Worm (Caenorhabditis elegans) whole organism, early embryonic: Measurements from ENCODE around the gene dhs-30.

ENCODE experiments used
- B0310.2 ChIP-seq: sonication (generic microtip); optimal IDR thresholded peaks from 2 replicates; lab custom pipeline; 2016; ENCODE audit warnings: mild to moderate bottlenecking, missing genetic modification characterization, missing compliant biosample characterization
- F13C5.2 ChIP-seq: sonication (generic microtip); optimal IDR thresholded peaks from 2 replicates; lab custom pipeline; 2017; ENCODE audit warnings: mild to moderate bottlenecking, missing genetic modification characterization, inconsistent platforms, missing compliant biosample characterization
- aly-1 ChIP-seq: sonication (generic microtip); optimal IDR thresholded peaks from 2 replicates; lab custom pipeline; 2016; ENCODE audit warnings: missing genetic modification characterization, missing compliant biosample characterization
- ama-1 ChIP-seq: fragments of 150-350 bp; optimal IDR thresholded peaks from 2 replicates; lab custom pipeline; 2014
- ceh-13 ChIP-seq: fragments of 200-800 bp; sonication (Bioruptor generic); optimal IDR thresholded peaks from 2 replicates; lab custom pipeline; 2018; ENCODE audit warnings: mild to moderate bottlenecking, missing genetic modification characterization, missing compliant biosample characterization
- ceh-36 ChIP-seq: sonication (generic microtip); optimal IDR thresholded peaks from 2 replicates; lab custom pipeline; 2016; ENCODE audit warnings: missing genetic modification characterization, inconsistent platforms, missing compliant biosample characterization
- ets-7 ChIP-seq: sonication (generic microtip); optimal IDR thresholded peaks from 2 replicates; lab custom pipeline; 2016; ENCODE audit warnings: missing genotype, missing genetic modification characterization, missing compliant biosample characterization
- flt-1 ChIP-seq: fragments of 200-800 bp; sonication (Bioruptor generic); IDR thresholded peaks from 2 replicates; pipeline ENCODE4 v1.3.6; 2022; ENCODE audit warnings: missing genetic modification characterization, missing compliant biosample characterization
- hmbx-1 ChIP-seq: sonication (generic microtip); optimal IDR thresholded peaks from 2 replicates; lab custom pipeline; 2016; ENCODE audit warnings: mild to moderate bottlenecking, missing genetic modification characterization, missing compliant biosample characterization
- hmg-4 ChIP-seq: fragments of 200-800 bp; sonication (Bioruptor generic); optimal IDR thresholded peaks from 2 replicates; lab custom pipeline; 2018; ENCODE audit warnings: mild to moderate bottlenecking, missing genetic modification characterization, missing compliant biosample characterization
- hnd-1 ChIP-seq: sonication (generic microtip); optimal IDR thresholded peaks from 2 replicates; lab custom pipeline; 2016; ENCODE audit warnings: missing genetic modification characterization, missing compliant biosample characterization
- pes-1 ChIP-seq: fragments of 200-800 bp; sonication (Bioruptor generic); IDR thresholded peaks from 2 replicates; pipeline ENCODE4 v1.3.6; 2022; ENCODE audit warnings: missing genetic modification reagents, missing genetic modification characterization, missing compliant biosample characterization
- scrt-1 ChIP-seq: fragments of 200-800 bp; sonication (Bioruptor generic); IDR thresholded peaks from 2 replicates; pipeline ENCODE4 v1.3.6; 2022; ENCODE audit warnings: missing genetic modification characterization, missing compliant biosample characterization
- sea-1 ChIP-seq: fragments of 200-800 bp; sonication (Bioruptor generic); conservative IDR thresholded peaks from 2 replicates; pipeline ENCODE4 v1.3.6; 2022; ENCODE audit warnings: missing genetic modification characterization, missing compliant biosample characterization
- tbx-11 ChIP-seq: fragments of 200-800 bp; sonication (Bioruptor generic); IDR thresholded peaks from 2 replicates; pipeline ENCODE4 v1.3.6; 2022; ENCODE audit warnings: missing genetic modification characterization, missing compliant biosample characterization
- tbx-37 ChIP-seq: fragments of 200-800 bp; sonication (Bioruptor generic); conservative IDR thresholded peaks from 2 replicates; pipeline ENCODE4 v1.3.6; 2022; ENCODE audit warnings: missing genetic modification reagents, missing genetic modification characterization, missing compliant biosample characterization
- tra-4 ChIP-seq: sonication (generic microtip); optimal IDR thresholded peaks from 2 replicates; lab custom pipeline; 2017; ENCODE audit warnings: missing genetic modification characterization, missing compliant biosample characterization

dhs-30 gene

ce11 chrX:17211513-17211912 is 24.1 kb downstream of the dhs-30 start:
- TF ChIP-seq hmg-4 (GFP tag; lab: Kevin White, UChicago) (no peak), pes-1 (GFP tag; lab: Robert Waterston, UW) (no peak), tbx-11 (no peak), B0310.2 (tag; lab: Kevin White, UChicago) (no peak), scrt-1 (GFP tag; lab: Robert Waterston, UW) (no peak), tra-4 (no peak), F13C5.2 (tag; lab: Kevin White, UChicago) (no peak), ets-7 (no peak), sea-1 (no peak), flt-1 (no peak), aly-1 (no peak), ama-1 (lab: Kevin White, UChicago) (no peak), hmbx-1 (tag; lab: Kevin White, UChicago) (no peak), tbx-37 (GFP tag; lab: Robert Waterston, UW) (no peak), ceh-36 (tag; lab: Kevin White, UChicago) (no peak), ceh-13 (GFP tag; lab: Kevin White, UChicago) (no peak), hnd-1 (tag; lab: Kevin White, UChicago) (no peak)

- TF ChIP-seq pes-1 (GFP tag; lab: Robert Waterston, UW), result no peak
- no peak for TF ChIP-seq ceh-36 (tag; lab: Kevin White, UChicago)
- TF ChIP-seq scrt-1 (GFP tag; lab: Robert Waterston, UW), result no peak
- TF ChIP-seq tbx-37 (GFP tag; lab: Robert Waterston, UW), result no peak
Measured at ce11 chrX:17209265-17209664, 26.4 kb downstream of the dhs-30 start, which contains the start of gene T08G2.2. Gene T08G2.2, minus strand, starts transcription at chrX:17209365.

- TF ChIP-seq tbx-11 (no peak), hnd-1 (tag; lab: Kevin White, UChicago) (no peak)
Measured at ce11 chrX:17205853-17206252, 29.8 kb downstream of the dhs-30 start.

- TF ChIP-seq ceh-13 (GFP tag; lab: Kevin White, UChicago), result no peak
- no peak for TF ChIP-seq B0310.2 (tag; lab: Kevin White, UChicago)
- TF ChIP-seq scrt-1 (GFP tag; lab: Robert Waterston, UW), result no peak
- no peak for TF ChIP-seq hmg-4 (GFP tag; lab: Kevin White, UChicago)
- TF ChIP-seq hmbx-1 (tag; lab: Kevin White, UChicago), result no peak
- no peak for TF ChIP-seq ama-1 (lab: Kevin White, UChicago)
- TF ChIP-seq hnd-1 (tag; lab: Kevin White, UChicago), result no peak
- TF ChIP-seq sea-1, result no peak
- no peak for TF ChIP-seq aly-1
- TF ChIP-seq tbx-11, result no peak
- no peak for TF ChIP-seq tra-4
- no peak for TF ChIP-seq tbx-37 (GFP tag; lab: Robert Waterston, UW)
- no peak for TF ChIP-seq ets-7
- no peak for TF ChIP-seq F13C5.2 (tag; lab: Kevin White, UChicago)
- no peak for TF ChIP-seq flt-1
- no peak for TF ChIP-seq pes-1 (GFP tag; lab: Robert Waterston, UW)
- TF ChIP-seq ceh-36 (tag; lab: Kevin White, UChicago), result no peak
Measured at ce11 chrX:17203399-17203798, 32.2 kb downstream of the dhs-30 start.

- no peak for TF ChIP-seq ama-1 (lab: Kevin White, UChicago)
- TF ChIP-seq hmg-4 (GFP tag; lab: Kevin White, UChicago), result no peak
- TF ChIP-seq ets-7, result no peak
- TF ChIP-seq sea-1, result no peak
- no peak for TF ChIP-seq tbx-37 (GFP tag; lab: Robert Waterston, UW)
- TF ChIP-seq ceh-13 (GFP tag; lab: Kevin White, UChicago), result no peak
- no peak for TF ChIP-seq tbx-11
- TF ChIP-seq flt-1, result no peak
Measured at ce11 chrX:17197824-17198223, 37.8 kb downstream of the dhs-30 start.

ce11 chrX:17195080-17195479 is 40.6 kb downstream of the dhs-30 start, which contains the start of gene B0302.5:
Gene B0302.5, minus strand, starts transcription at chrX:17195137.
- TF ChIP-seq hmg-4 (GFP tag; lab: Kevin White, UChicago), result no peak
- no peak for TF ChIP-seq tbx-11
- no peak for TF ChIP-seq scrt-1 (GFP tag; lab: Robert Waterston, UW)
- TF ChIP-seq B0310.2 (tag; lab: Kevin White, UChicago), result no peak
- no peak for TF ChIP-seq hmbx-1 (tag; lab: Kevin White, UChicago)
- TF ChIP-seq pes-1 (GFP tag; lab: Robert Waterston, UW), result no peak
- no peak for TF ChIP-seq sea-1
- no peak for TF ChIP-seq ets-7
- no peak for TF ChIP-seq tra-4
- no peak for TF ChIP-seq aly-1

- no peak for TF ChIP-seq tbx-11
Measured at ce11 chrX:17185696-17186430, 49.8 kb downstream of the dhs-30 start, which contains the start of gene sid-3. Gene sid-3, plus strand, starts transcription at chrX:17186380.

ce11 chrX:17184363-17184762 is 51.3 kb downstream of the dhs-30 start:
- TF ChIP-seq hmg-4 (GFP tag; lab: Kevin White, UChicago) (peak; percentile 67), tbx-37 (GFP tag; lab: Robert Waterston, UW) (no peak), F13C5.2 (tag; lab: Kevin White, UChicago) (peak; percentile 37), hmbx-1 (tag; lab: Kevin White, UChicago) (no peak), aly-1 (peak; percentile 33), flt-1 (no peak), hnd-1 (tag; lab: Kevin White, UChicago) (no peak), ets-7 (no peak)
